Fruit fly (Drosophila melanogaster) whole organism, pupa: Measurements from ENCODE around the gene aly.

Source experiments
- CG10348 ChIP-seq: fragments of 200-800 bp; sonication (Bioruptor generic); IDR thresholded peaks from 2 replicates; pipeline ENCODE4 v1.3.6; 2022; ENCODE audit warnings: missing biosample characterization, missing genetic modification characterization
- CG12605 ChIP-seq: fragments of 200-800 bp; sonication (Bioruptor generic); IDR thresholded peaks from 2 replicates; pipeline ENCODE4 v1.3.6; 2022; ENCODE audit warnings: missing biosample characterization, missing genetic modification characterization
- CG13204 ChIP-seq: fragments of 200-800 bp; sonication (Bioruptor generic); optimal IDR thresholded peaks from 2 replicates; lab custom pipeline; 2018; ENCODE audit warnings: missing biosample characterization, mild to moderate bottlenecking, missing genetic modification characterization, moderate library complexity
- CG14655 ChIP-seq: fragments of 200-800 bp; sonication (Bioruptor generic); optimal IDR thresholded peaks from 3 replicates; lab custom pipeline; 2017; ENCODE audit warnings: mild to moderate bottlenecking, missing biosample characterization, missing genetic modification reagents, missing genetic modification characterization
- CG15710 ChIP-seq: fragments of 200-800 bp; sonication (Bioruptor generic); optimal IDR thresholded peaks from 2 replicates; lab custom pipeline; 2018; ENCODE audit warnings: missing biosample characterization, mild to moderate bottlenecking, missing genetic modification characterization, moderate library complexity
- CG17806 ChIP-seq: fragments of 200-800 bp; sonication (Bioruptor generic); optimal IDR thresholded peaks from 2 replicates; lab custom pipeline; 2018; ENCODE audit warnings: missing biosample characterization, mild to moderate bottlenecking, missing genetic modification characterization, moderate library complexity
- CG32121 ChIP-seq: fragments of 200-800 bp; sonication (Bioruptor generic); IDR thresholded peaks from 2 replicates; pipeline ENCODE4 v1.3.6; 2022; ENCODE audit warnings: missing biosample characterization, missing genetic modification characterization
- CG34367 ChIP-seq: fragments of 200-800 bp; sonication (Bioruptor generic); optimal IDR thresholded peaks from 2 replicates; lab custom pipeline; 2018; ENCODE audit warnings: missing biosample characterization, mild to moderate bottlenecking, missing genetic modification characterization
- CG4496 ChIP-seq: fragments of 200-800 bp; sonication (Bioruptor generic); IDR thresholded peaks from 3 replicates; pipeline ENCODE4 v1.3.6; 2022; ENCODE audit warnings: missing biosample characterization, missing genetic modification characterization
- CG8159 ChIP-seq: fragments of 200-800 bp; sonication (Bioruptor generic); optimal IDR thresholded peaks from 3 replicates; lab custom pipeline; 2018; ENCODE audit warnings: missing biosample characterization, mild to moderate bottlenecking, missing genetic modification characterization, moderate library complexity
- CG8301 ChIP-seq: fragments of 200-800 bp; sonication (Bioruptor generic); optimal IDR thresholded peaks from 2 replicates; lab custom pipeline; 2018; ENCODE audit warnings: missing biosample characterization, mild to moderate bottlenecking, missing genetic modification characterization
- CG9948 ChIP-seq: fragments of 200-800 bp; sonication (Bioruptor generic); optimal IDR thresholded peaks from 2 replicates; lab custom pipeline; 2018; ENCODE audit warnings: missing biosample characterization, mild to moderate bottlenecking, missing genetic modification characterization, moderate library complexity
- D1 ChIP-seq: fragments of 200-800 bp; sonication (Bioruptor generic); optimal IDR thresholded peaks from 2 replicates; lab custom pipeline; 2018; ENCODE audit warnings: missing biosample characterization, mild to moderate bottlenecking, missing genetic modification characterization, moderate library complexity
- EcR ChIP-seq: fragments of 200-800 bp; sonication (Bioruptor generic); optimal IDR thresholded peaks from 3 replicates; lab custom pipeline; 2019; ENCODE audit warnings: missing biosample characterization, missing genetic modification characterization, mild to moderate bottlenecking, moderate library complexity, missing genetic modification reagents
- Ets98B ChIP-seq: fragments of 200-800 bp; sonication (Bioruptor generic); IDR thresholded peaks from 2 replicates; pipeline ENCODE4 v1.3.6; 2022; ENCODE audit warnings: missing biosample characterization, missing genetic modification characterization
- Pif1A ChIP-seq: fragments of 200-800 bp; sonication (Bioruptor generic); optimal IDR thresholded peaks from 3 replicates; lab custom pipeline; 2016; ENCODE audit warnings: missing biosample characterization, missing genetic modification characterization
- Pif1B ChIP-seq: fragments of 200-800 bp; sonication (Bioruptor generic); optimal IDR thresholded peaks from 3 replicates; lab custom pipeline; 2016; ENCODE audit warnings: missing biosample characterization, missing genetic modification characterization
- Snoo ChIP-seq: fragments of 200-800 bp; sonication (Bioruptor generic); optimal IDR thresholded peaks from 3 replicates; lab custom pipeline; 2017; ENCODE audit warnings: missing biosample characterization, mild to moderate bottlenecking, missing genetic modification characterization, inconsistent platforms
- fd96Ca ChIP-seq: fragments of 200-800 bp; sonication (Bioruptor generic); IDR thresholded peaks from 3 replicates; pipeline ENCODE4 v1.3.6; 2022; ENCODE audit warnings: missing biosample characterization, missing genetic modification characterization
- gl ChIP-seq: fragments of 200-800 bp; sonication (Bioruptor generic); optimal IDR thresholded peaks from 2 replicates; lab custom pipeline; 2018; ENCODE audit warnings: missing biosample characterization, mild to moderate bottlenecking, missing genetic modification characterization
- rn ChIP-seq: fragments of 200-800 bp; sonication (Bioruptor generic); IDR thresholded peaks from 2 replicates; pipeline ENCODE4 v1.3.6; 2022; ENCODE audit warnings: missing biosample characterization, missing genetic modification characterization

aly gene

dm6 chr3L:3037822-3038563 lies 11.7 kb upstream of the aly start:
- TF ChIP-seq CG8301 (tag; lab: Kevin White, UChicago), result no peak
- TF ChIP-seq CG14655, result no peak
- peak; percentile 69; the same call in 2 of the 3 replicates for TF ChIP-seq CG4496 (GFP tag; lab: Robert Waterston, UW)
- TF ChIP-seq Pif1B (GFP tag; lab: Kevin White, UChicago), result no peak
- TF ChIP-seq CG15710 (tag; lab: Kevin White, UChicago), result no peak
- TF ChIP-seq CG34367 (tag; lab: Kevin White, UChicago), result no peak
- no peak for TF ChIP-seq Snoo
- peak; percentile 90 for TF ChIP-seq CG32121 (GFP tag; lab: Robert Waterston, UW)
- peak; percentile 98 for TF ChIP-seq CG13204 (GFP tag; lab: Kevin White, UChicago)
- no peak for TF ChIP-seq CG17806
- TF ChIP-seq fd96Ca (GFP tag; lab: Robert Waterston, UW), result peak; percentile 90
- no peak for TF ChIP-seq Pif1A (GFP tag; lab: Kevin White, UChicago)
- no peak for TF ChIP-seq D1 (tag; lab: Kevin White, UChicago)
- no peak for TF ChIP-seq gl (tag; lab: Kevin White, UChicago)
- TF ChIP-seq EcR, result peak; percentile 84
- no peak for TF ChIP-seq CG10348 (GFP tag; lab: Robert Waterston, UW)
- TF ChIP-seq CG12605 (GFP tag; lab: Robert Waterston, UW), result peak; percentile 37
- TF ChIP-seq Ets98B (GFP tag; lab: Robert Waterston, UW), result peak; percentile 85
- no peak for TF ChIP-seq CG9948
- no peak for TF ChIP-seq CG8159
- TF ChIP-seq rn (GFP tag; lab: Robert Waterston, UW), result no peak

dm6 chr3L:3036951-3037586 lies 10.7 kb upstream of the aly start:
- TF ChIP-seq CG32121 (GFP tag; lab: Robert Waterston, UW) (peak; percentile 23; the same call in 1 of the 2 replicates), CG13204 (GFP tag; lab: Kevin White, UChicago) (peak; percentile 50), CG4496 (GFP tag; lab: Robert Waterston, UW) (no peak), CG17806 (no peak)
- TF ChIP-seq, all 21 proteins: peak for 2

dm6 chr3L:3035769-3036583 lies 9.7 kb upstream of the aly start:
- peak; percentile 77 for TF ChIP-seq Snoo
- peak; percentile 64; the same call in 1 of the 2 replicates for TF ChIP-seq CG32121 (GFP tag; lab: Robert Waterston, UW)
- no peak for TF ChIP-seq EcR
- peak; percentile 59 for TF ChIP-seq gl (tag; lab: Kevin White, UChicago)
- peak; percentile 50 for TF ChIP-seq CG12605 (GFP tag; lab: Robert Waterston, UW)
- no peak for TF ChIP-seq D1 (tag; lab: Kevin White, UChicago)
- peak; percentile 59; the same call in 2 of the 3 replicates for TF ChIP-seq CG4496 (GFP tag; lab: Robert Waterston, UW)
- peak; percentile 74 for TF ChIP-seq CG8159
- peak; percentile 73; the same call in 2 of the 3 replicates for TF ChIP-seq fd96Ca (GFP tag; lab: Robert Waterston, UW)
- no peak for TF ChIP-seq rn (GFP tag; lab: Robert Waterston, UW)
- TF ChIP-seq CG14655, result peak; percentile 91
- TF ChIP-seq CG17806, result peak; percentile 72
- TF ChIP-seq CG8301 (tag; lab: Kevin White, UChicago), result peak; percentile 89
- TF ChIP-seq CG9948, result peak; percentile 71
- TF ChIP-seq Pif1A (GFP tag; lab: Kevin White, UChicago), result peak; percentile 83
- peak; percentile 76 for TF ChIP-seq CG15710 (tag; lab: Kevin White, UChicago)
- no peak for TF ChIP-seq CG10348 (GFP tag; lab: Robert Waterston, UW)
- TF ChIP-seq Ets98B (GFP tag; lab: Robert Waterston, UW), result peak; percentile 72
- TF ChIP-seq CG34367 (tag; lab: Kevin White, UChicago), result peak; percentile 69
- TF ChIP-seq CG13204 (GFP tag; lab: Kevin White, UChicago), result no peak
- peak; percentile 77 for TF ChIP-seq Pif1B (GFP tag; lab: Kevin White, UChicago)

- TF ChIP-seq CG8301 (tag; lab: Kevin White, UChicago) (peak; percentile 2), Snoo (no peak)
These were observed 8.7 kb upstream of the aly start, which contains the start of gene CG2162 for dm6 chr3L:3034779-3035643. Gene CG2162, plus strand, starts transcription at chr3L:3035196.

- no peak for TF ChIP-seq CG34367 (tag; lab: Kevin White, UChicago)
- TF ChIP-seq CG4496 (GFP tag; lab: Robert Waterston, UW), result no peak
- TF ChIP-seq Snoo, result no peak
- TF ChIP-seq gl (tag; lab: Kevin White, UChicago), result no peak
- TF ChIP-seq CG14655, result no peak
These were observed 9.2 kb downstream of the aly start, which contains the start of gene CG32487 for dm6 chr3L:3017156-3017555. Gene CG32487, minus strand, starts transcription at chr3L:3017256.
